Fruit fly (Drosophila melanogaster): ENCODE measurements around the gene CG15580.

- TF ChIP-seq CG12605 (GFP tag; IDR thresholded peaks at IDR 0.05) (no peak), CG13204 (GFP tag; optimal IDR thresholded peaks at IDR 0.05) (no peak), Pif1B (GFP tag; optimal IDR thresholded peaks at IDR 0.05) (no peak), Ets98B (GFP tag; IDR thresholded peaks at IDR 0.05) (no peak), CG9948 (tag; optimal IDR thresholded peaks at IDR 0.05) (no peak)
Observed at dm6 chr3R:6105160-6105559, 47.8 kb upstream of the CG15580 start.

Measured in whole organism, pupa.